Worm (Caenorhabditis elegans) whole organism, L4 larva: ENCODE data around the gene clec-171.

Experiments used
- F10B5.3 ChIP-seq: sonication (generic microtip); optimal IDR thresholded peaks from 2 replicates; lab custom pipeline; 2016; ENCODE audit warnings: mild to moderate bottlenecking, missing genetic modification characterization, missing compliant biosample characterization
- R02D3.7 ChIP-seq: fragments of 150-350 bp; sonication (generic microtip); optimal IDR thresholded peaks from 3 replicates; lab custom pipeline; 2014; ENCODE audit warnings: missing biosample characterization, missing genetic modification characterization
- ZK337.2 ChIP-seq: fragments of 200-800 bp; sonication (Bioruptor generic); IDR thresholded peaks from 2 replicates; pipeline ENCODE4 v1.3.6; 2022; ENCODE audit warnings: missing genetic modification reagents, missing genetic modification characterization, missing compliant biosample characterization
- aha-1 ChIP-seq: fragments of 150-350 bp; peaks from one replicate; lab custom pipeline; 2014; ENCODE audit warnings: missing biosample characterization, missing genetic modification characterization
- aly-2 ChIP-seq: sonication (generic microtip); optimal IDR thresholded peaks from 2 replicates; lab custom pipeline; 2018; ENCODE audit warnings: missing biosample characterization, missing genetic modification characterization
- attf-4 ChIP-seq: sonication (generic microtip); optimal IDR thresholded peaks from 3 replicates; lab custom pipeline; 2017; ENCODE audit warnings: missing biosample characterization, missing genetic modification characterization
- ceh-20 ChIP-seq: fragments of 200-800 bp; sonication (Bioruptor generic); IDR thresholded peaks from 2 replicates; pipeline ENCODE4 v1.3.6; 2022; ENCODE audit warnings: missing genetic modification reagents, missing genetic modification characterization, missing compliant biosample characterization
- ceh-32 ChIP-seq: sonication (generic microtip); optimal IDR thresholded peaks from 2 replicates; lab custom pipeline; 2016; ENCODE audit warnings: mild to moderate bottlenecking, missing genetic modification characterization, missing compliant biosample characterization; ENCODE audit not compliant: poor library complexity
- ceh-44 ChIP-seq: fragments of 200-800 bp; sonication (Bioruptor generic); IDR thresholded peaks from 2 replicates; pipeline ENCODE4 v1.3.6; 2022; ENCODE audit warnings: missing genetic modification reagents, missing genetic modification characterization, missing compliant biosample characterization
- ces-1 ChIP-seq: fragments of 150-350 bp; sonication (generic microtip); optimal IDR thresholded peaks from 4 replicates; lab custom pipeline; 2014; ENCODE audit warnings: missing biosample characterization, missing genetic modification reagents, missing genetic modification characterization
- ctbp-1 ChIP-seq: fragments of 200-800 bp; sonication (Bioruptor generic); IDR thresholded peaks from 2 replicates; pipeline ENCODE4 v1.3.6; 2022; ENCODE audit warnings: missing genetic modification reagents, missing genetic modification characterization, missing compliant biosample characterization
- daf-19 ChIP-seq: fragments of 200-800 bp; sonication (Bioruptor generic); conservative IDR thresholded peaks from 2 replicates; pipeline ENCODE4 v1.3.6; 2022; ENCODE audit warnings: missing genetic modification characterization, missing compliant biosample characterization
- dmd-6 ChIP-seq: fragments of 200-800 bp; sonication (Bioruptor generic); IDR thresholded peaks from 2 replicates; pipeline ENCODE4 v1.3.6; 2022; ENCODE audit warnings: missing genetic modification reagents, missing genetic modification characterization, missing compliant biosample characterization
- dmd-8 ChIP-seq: fragments of 200-800 bp; sonication (Bioruptor generic); IDR thresholded peaks from 2 replicates; pipeline ENCODE4 v1.3.6; 2022; ENCODE audit warnings: missing genetic modification characterization, missing compliant biosample characterization
- dmd-9 ChIP-seq: fragments of 200-800 bp; sonication (Bioruptor generic); IDR thresholded peaks from 2 replicates; pipeline ENCODE4 v1.3.6; 2022; ENCODE audit warnings: missing genetic modification reagents, missing genetic modification characterization, missing compliant biosample characterization
- dpl-1 ChIP-seq: fragments of 150-350 bp; optimal IDR thresholded peaks from 2 replicates; lab custom pipeline; 2014; ENCODE audit warnings: missing biosample characterization, missing genetic modification reagents, missing genetic modification characterization
- duxl-1 ChIP-seq: sonication (generic microtip); optimal IDR thresholded peaks from 2 replicates; lab custom pipeline; 2016; ENCODE audit warnings: mild to moderate bottlenecking, missing genetic modification characterization, moderate library complexity, missing compliant biosample characterization; ENCODE audit not compliant: poor library complexity
- egl-27 ChIP-seq: sonication (generic microtip); optimal IDR thresholded peaks from 3 replicates; lab custom pipeline; 2017; ENCODE audit warnings: missing biosample characterization, missing genetic modification reagents, missing genetic modification characterization
- egl-43 ChIP-seq: fragments of 200-800 bp; sonication (Bioruptor generic); IDR thresholded peaks from 2 replicates; pipeline ENCODE4 v1.3.6; 2022; ENCODE audit warnings: missing genetic modification reagents, missing genetic modification characterization, missing compliant biosample characterization
- gei-8 ChIP-seq: fragments of 200-800 bp; sonication (Bioruptor generic); optimal IDR thresholded peaks from 2 replicates; lab custom pipeline; 2018; ENCODE audit warnings: mild to moderate bottlenecking, missing genetic modification characterization, missing compliant biosample characterization
- hif-1 ChIP-seq, 2 experiments: sonication (generic microtip); optimal IDR thresholded peaks; 2 replicates each; lab custom pipeline; 2016 to 2017; ENCODE audit warnings: missing compliant biosample characterization in 2 of 2, missing genetic modification characterization in 2 of 2, missing genetic modification reagents in 2 of 2, missing genotype in 2 of 2, mild to moderate bottlenecking in 1 of 2
- hlh-11 ChIP-seq: fragments of 200-800 bp; sonication (Bioruptor generic); optimal IDR thresholded peaks from 2 replicates; lab custom pipeline; 2018; ENCODE audit warnings: mild to moderate bottlenecking, missing genetic modification characterization, missing compliant biosample characterization
- lin-13 ChIP-seq: fragments of 150-350 bp; optimal IDR thresholded peaks from 2 replicates; lab custom pipeline; 2014; ENCODE audit warnings: missing biosample characterization, missing genetic modification reagents, missing genetic modification characterization
- lin-39 ChIP-seq: fragments of 150-350 bp; optimal IDR thresholded peaks from 2 replicates; lab custom pipeline; 2014; ENCODE audit warnings: missing biosample characterization, missing genetic modification reagents, missing genetic modification characterization
- madf-5 ChIP-seq, 2 experiments: fragments of 200-800 bp; sonication (Bioruptor generic); IDR thresholded peaks; 2 replicates each; pipeline ENCODE4 v1.3.6; 2022; ENCODE audit warnings: missing compliant biosample characterization in 2 of 2, missing genetic modification characterization in 2 of 2
- madf-9 ChIP-seq: fragments of 200-800 bp; sonication (Bioruptor generic); conservative IDR thresholded peaks from 2 replicates; pipeline ENCODE4 v1.3.6; 2022; ENCODE audit warnings: missing genetic modification reagents, missing genetic modification characterization, missing compliant biosample characterization
- mdl-1 ChIP-seq, 2 experiments: fragments of 150-350 bp in 1 of 2; sonication (generic microtip) in 1 of 2; optimal IDR thresholded peaks; 2 replicates each; lab custom pipeline; 2014 to 2017; ENCODE audit warnings: missing biosample characterization in 2 of 2, missing genetic modification characterization in 2 of 2
- mdt-29 ChIP-seq: fragments of 200-800 bp; sonication (Bioruptor generic); IDR thresholded peaks from 2 replicates; pipeline ENCODE4 v1.3.6; 2022; ENCODE audit warnings: missing genetic modification reagents, missing genetic modification characterization, missing compliant biosample characterization
- mes-2 ChIP-seq: sonication (generic microtip); optimal IDR thresholded peaks from 2 replicates; lab custom pipeline; 2016; ENCODE audit warnings: missing genotype, mild to moderate bottlenecking, missing genetic modification characterization, missing compliant biosample characterization; ENCODE audit not compliant: poor library complexity, severe bottlenecking
- nhr-28 ChIP-seq: fragments of 150-350 bp; optimal IDR thresholded peaks from 2 replicates; lab custom pipeline; 2014; ENCODE audit warnings: missing biosample characterization, missing genetic modification characterization
- nhr-41 ChIP-seq: fragments of 200-800 bp; sonication (Bioruptor generic); IDR thresholded peaks from 2 replicates; pipeline ENCODE4 v1.3.6; 2022; ENCODE audit warnings: missing genetic modification reagents, missing genetic modification characterization, missing compliant biosample characterization
- nhr-77 ChIP-seq: fragments of 150-350 bp; optimal IDR thresholded peaks from 2 replicates; lab custom pipeline; 2014; ENCODE audit warnings: missing biosample characterization, missing genetic modification characterization
- pqm-1 ChIP-seq: sonication (generic microtip); optimal IDR thresholded peaks from 2 replicates; lab custom pipeline; 2017; ENCODE audit warnings: missing biosample characterization, missing genetic modification characterization
- rbr-2 ChIP-seq: sonication (generic microtip); optimal IDR thresholded peaks from 2 replicates; lab custom pipeline; 2016; ENCODE audit warnings: missing genotype, missing genetic modification characterization, missing compliant biosample characterization
- sdz-12 ChIP-seq: fragments of 200-800 bp; sonication (Bioruptor generic); optimal IDR thresholded peaks from 2 replicates; lab custom pipeline; 2018; ENCODE audit warnings: mild to moderate bottlenecking, missing genetic modification characterization, missing compliant biosample characterization
- set-16 ChIP-seq: fragments of 200-800 bp; sonication (Bioruptor generic); IDR thresholded peaks from 2 replicates; pipeline ENCODE4 v1.3.6; 2022; ENCODE audit warnings: missing genetic modification reagents, missing genetic modification characterization, missing compliant biosample characterization
- snpc-1.2 ChIP-seq: fragments of 200-800 bp; sonication (Bioruptor generic); IDR thresholded peaks from 2 replicates; pipeline ENCODE4 v1.3.6; 2022; ENCODE audit warnings: missing genetic modification reagents, missing genetic modification characterization, missing compliant biosample characterization
- snpc-4 ChIP-seq: fragments of 150-350 bp; optimal IDR thresholded peaks from 2 replicates; lab custom pipeline; 2014; ENCODE audit warnings: missing biosample characterization, missing genetic modification characterization
- spr-1 ChIP-seq: sonication (generic microtip); optimal IDR thresholded peaks from 2 replicates; lab custom pipeline; 2016; ENCODE audit warnings: mild to moderate bottlenecking, missing genetic modification characterization, missing compliant biosample characterization
- spr-3 ChIP-seq: fragments of 200-800 bp; sonication (Bioruptor generic); optimal IDR thresholded peaks from 2 replicates; lab custom pipeline; 2018; ENCODE audit warnings: mild to moderate bottlenecking, missing genetic modification characterization, missing compliant biosample characterization
- unc-39 ChIP-seq: sonication (generic microtip); optimal IDR thresholded peaks from 2 replicates; lab custom pipeline; 2017; ENCODE audit warnings: missing biosample characterization, missing genetic modification characterization
- unc-62 ChIP-seq, 3 experiments: fragments of 150-350 bp in 1 of 3; sonication (generic microtip); optimal IDR thresholded peaks in 2 of 3; peaks in 1 of 3; 1 replicate in 1 of 3; 2 replicates in 2 of 3; lab custom pipeline; 2014 to 2017; ENCODE audit warnings: missing biosample characterization in 3 of 3, missing genetic modification characterization in 3 of 3, missing genetic modification reagents in 3 of 3, missing genotype in 1 of 3
- vab-7 ChIP-seq: fragments of 200-800 bp; sonication (Bioruptor generic); IDR thresholded peaks from 2 replicates; pipeline ENCODE4 v1.3.6; 2022; ENCODE audit warnings: missing genetic modification reagents, missing genetic modification characterization, missing compliant biosample characterization
- zag-1 ChIP-seq: fragments of 150-350 bp; optimal IDR thresholded peaks from 2 replicates; lab custom pipeline; 2014; ENCODE audit warnings: missing biosample characterization, missing genetic modification characterization
- zfp-2 ChIP-seq: sonication (generic microtip); optimal IDR thresholded peaks from 2 replicates; lab custom pipeline; 2016; ENCODE audit warnings: mild to moderate bottlenecking, missing genetic modification characterization, missing compliant biosample characterization
- zip-11 ChIP-seq: fragments of 200-800 bp; sonication (Bioruptor generic); IDR thresholded peaks from 2 replicates; pipeline ENCODE4 v1.3.6; 2022; ENCODE audit warnings: missing genetic modification characterization, missing compliant biosample characterization

The clec-171 gene

ce11 chrIV:1459419-1459818 lies 32.2 kb upstream of the clec-171 start (continued):
- no peak for TF ChIP-seq spr-1
- no peak for TF ChIP-seq daf-19 (GFP tag; lab: Robert Waterston, UW)
- no peak for TF ChIP-seq egl-27 (tag; lab: Kevin White, UChicago)
- no peak for TF ChIP-seq duxl-1 (tag; lab: Kevin White, UChicago)
- TF ChIP-seq hif-1 (tag; optimal IDR thresholded peaks at IDR 0.05; lab: Kevin White, UChicago): no peak
- TF ChIP-seq zip-11 (GFP tag; lab: Robert Waterston, UW): no peak
- TF ChIP-seq lin-39 (tag; lab: Kevin White, UChicago): no peak
- 0 out of 2 replicates have a peak, but pooled peaks have one; percentile 36 for TF ChIP-seq mdt-29
- no peak for TF ChIP-seq ctbp-1 (GFP tag; lab: Robert Waterston, UW)
- TF ChIP-seq nhr-28 (tag; lab: Kevin White, UChicago): no peak
- 0 out of 2 replicates have a peak, but pooled peaks have one; percentile 12 for TF ChIP-seq ceh-20
- TF ChIP-seq ceh-44 (GFP tag; lab: Robert Waterston, UW): no peak
- no peak for TF ChIP-seq vab-7 (GFP tag; lab: Robert Waterston, UW)
- no peak for TF ChIP-seq dmd-9 (GFP tag; lab: Robert Waterston, UW)
- TF ChIP-seq unc-39: no peak
- 0 out of 2 replicates have a peak, but pooled peaks have one; percentile 14 for TF ChIP-seq dmd-6 (GFP tag; lab: Robert Waterston, UW)

DNA sequence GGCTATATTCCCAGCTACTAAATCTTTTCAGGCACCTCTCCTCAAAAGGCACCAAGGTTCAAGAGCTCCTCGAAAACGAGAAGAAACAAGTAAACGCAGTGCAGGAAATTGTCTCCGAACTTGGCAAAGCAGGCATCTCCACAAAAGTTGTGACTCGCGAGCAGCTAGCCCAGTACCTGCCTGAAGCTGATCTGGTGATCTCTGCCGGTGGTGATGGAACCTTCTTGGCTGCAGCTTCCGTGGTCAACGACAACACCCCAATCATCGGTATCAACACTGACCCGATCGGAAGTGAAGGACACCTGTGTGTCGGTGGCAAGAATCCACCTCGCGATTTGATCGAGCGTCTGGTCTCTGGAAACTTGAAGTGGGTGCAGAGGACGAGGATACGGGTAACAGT lies 31.0 kb upstream of the clec-171 start:
- TF ChIP-seq spr-3 (GFP tag; lab: Kevin White, UChicago) (no peak), nhr-41 (GFP tag; lab: Robert Waterston, UW) (no peak), lin-13 (GFP tag; lab: Kevin White, UChicago) (no peak), zfp-2 (tag; lab: Kevin White, UChicago) (no peak), mdl-1 (tag; optimal IDR thresholded peaks at IDR 0.05; lab: Kevin White, UChicago) (no peak), F10B5.3 (tag; lab: Kevin White, UChicago) (no peak), sdz-12 (GFP tag; lab: Kevin White, UChicago) (no peak), aha-1 (tag; lab: Kevin White, UChicago) (peak; percentile 83), snpc-1.2 (GFP tag; lab: Robert Waterston, UW) (no peak), dpl-1 (GFP tag; lab: Kevin White, UChicago) (no peak), madf-9 (GFP tag; lab: Robert Waterston, UW) (no peak), gei-8 (GFP tag; lab: Kevin White, UChicago) (no peak), ceh-32 (tag; lab: Kevin White, UChicago) (no peak), dmd-8 (GFP tag; lab: Robert Waterston, UW) (no peak), pqm-1 (no peak), egl-43 (GFP tag; lab: Robert Waterston, UW) (0 out of 2 replicates have a peak, but pooled peaks have one; percentile 18), nhr-77 (no peak), unc-62 (GFP tag; optimal IDR thresholded peaks at IDR 0.05 in 1 of 2; lab: Kevin White, UChicago) (peak in 1 of 2 experiments; percentile 86), unc-62 (tag; optimal IDR thresholded peaks at IDR 0.05; lab: Kevin White, UChicago) (no peak), snpc-4 (tag; lab: Kevin White, UChicago) (no peak), hlh-11 (no peak), ces-1 (GFP tag; lab: Kevin White, UChicago) (no peak), aly-2 (tag; lab: Kevin White, UChicago) (no peak), R02D3.7 (tag; lab: Kevin White, UChicago) (no peak), madf-5 (GFP tag; IDR thresholded peaks at IDR 0.05; lab: Robert Waterston, UW) (no peak), set-16 (GFP tag; lab: Robert Waterston, UW) (peak; percentile 56), rbr-2 (tag; lab: Kevin White, UChicago) (no peak), mes-2 (no peak), zag-1 (tag; lab: Kevin White, UChicago) (no peak), attf-4 (tag; lab: Kevin White, UChicago) (no peak), ZK337.2 (GFP tag; lab: Robert Waterston, UW) (no peak)
- TF ChIP-seq, all 104 proteins: peak for 4
